Fruit fly (Drosophila melanogaster) whole organism, adult: ENCODE results near the gene fan.

Experiments
- CG11617 ChIP-seq: fragments of 200-800 bp; sonication (Bioruptor generic); optimal IDR thresholded peaks from 2 replicates; lab custom pipeline; 2017; ENCODE audit warnings: mild to moderate bottlenecking, missing biosample characterization, missing genetic modification reagents, missing genetic modification characterization
- CG12768 ChIP-seq: fragments of 200-800 bp; sonication (Bioruptor generic); optimal IDR thresholded peaks from 2 replicates; lab custom pipeline; 2017; ENCODE audit warnings: missing biosample characterization, missing genetic modification characterization, mild to moderate bottlenecking, moderate library complexity, missing genetic modification reagents
- CG1620 ChIP-seq: fragments of 200-800 bp; sonication (Bioruptor generic); optimal IDR thresholded peaks from 2 replicates; lab custom pipeline; 2016; ENCODE audit warnings: missing biosample characterization, missing genetic modification characterization
- CG5204 ChIP-seq: fragments of 200-800 bp; sonication (Bioruptor generic); optimal IDR thresholded peaks from 2 replicates; lab custom pipeline; 2016; ENCODE audit warnings: missing biosample characterization, missing genetic modification characterization
- Hr96 ChIP-seq: fragments of 200-800 bp; sonication (Bioruptor generic); optimal IDR thresholded peaks from 2 replicates; lab custom pipeline; 2016; ENCODE audit warnings: missing biosample characterization, missing genetic modification characterization
- cic ChIP-seq: fragments of 200-800 bp; sonication (Bioruptor generic); optimal IDR thresholded peaks from 2 replicates; lab custom pipeline; 2017; ENCODE audit warnings: missing biosample characterization, mild to moderate bottlenecking, missing genetic modification characterization, moderate library complexity
- cnc ChIP-seq, 2 experiments: fragments of >200 bp; optimal IDR thresholded peaks; 2 replicates each; lab custom pipeline; 2017
- kay ChIP-seq: fragments of 200-800 bp; sonication (Bioruptor generic); peaks from one replicate; lab custom pipeline; 2016; ENCODE audit warnings: missing biosample characterization, missing genetic modification characterization, borderline replicate concordance
- ovo ChIP-seq: fragments of 200-800 bp; sonication (Bioruptor generic); optimal IDR thresholded peaks from 2 replicates; lab custom pipeline; 2016; ENCODE audit warnings: missing biosample characterization, missing genetic modification characterization

DNA sequence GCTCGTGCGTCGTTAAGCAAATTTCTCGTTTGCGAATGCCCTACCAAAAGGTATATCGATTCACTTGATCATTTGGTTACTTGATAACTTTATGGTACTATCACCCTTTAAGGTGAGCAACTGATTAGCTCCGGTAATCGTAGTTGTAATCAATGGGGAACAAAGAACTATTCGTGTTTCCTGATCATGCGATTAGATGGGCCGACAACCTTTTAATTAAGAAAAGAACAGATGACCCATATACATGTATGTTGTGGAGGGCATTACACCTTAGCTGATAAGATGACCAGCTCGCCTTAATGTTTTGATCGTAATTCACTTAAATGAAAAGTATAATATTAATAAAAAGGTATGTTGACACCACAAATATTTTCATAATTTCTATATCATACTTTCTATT, 35.6 kb upstream of the fan start:
- TF ChIP-seq Hr96 (GFP tag; lab: Kevin White, UChicago) (no peak), kay (GFP tag; lab: Kevin White, UChicago) (no peak), ovo (no peak), CG11617 (GFP tag; lab: Kevin White, UChicago) (no peak), CG5204 (GFP tag; lab: Kevin White, UChicago) (no peak), cic (GFP tag; lab: Kevin White, UChicago) (no peak), cnc (optimal IDR thresholded peaks at IDR 0.05; lab: Kevin White, UChicago) (no peak), CG1620 (GFP tag; lab: Kevin White, UChicago) (no peak), CG12768 (GFP tag; lab: Kevin White, UChicago) (no peak)
